Fruit fly (Drosophila melanogaster): ENCODE results near the gene CG3168.

CG3168 gene

DNA sequence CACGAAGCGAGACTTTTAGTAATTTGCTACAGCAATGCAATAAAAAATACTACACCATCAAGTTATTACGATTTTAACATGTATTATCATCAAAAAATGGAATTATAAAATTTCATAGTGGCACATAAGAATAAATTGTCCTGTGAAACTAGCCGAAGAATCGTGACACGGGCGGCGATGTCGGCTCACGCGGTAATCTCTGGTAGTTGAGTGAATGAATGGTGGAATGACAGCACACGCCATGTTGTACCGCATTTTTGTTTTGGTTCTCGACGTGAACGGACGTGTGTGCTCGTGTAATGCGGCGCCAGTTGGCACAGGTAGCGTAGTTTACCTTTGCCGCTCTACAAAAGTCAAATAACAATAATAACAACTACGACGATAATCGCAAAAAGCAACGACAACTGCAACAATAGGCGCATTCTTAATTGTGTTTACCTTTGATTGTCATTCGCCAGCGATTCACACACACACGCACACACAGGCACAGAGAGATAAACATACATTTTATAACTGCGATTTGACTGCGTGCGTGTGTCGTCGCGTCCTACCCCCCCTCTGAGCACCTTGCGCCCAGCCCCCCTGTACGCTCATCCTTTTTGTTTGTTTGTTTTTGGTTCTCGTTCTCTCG lies 40.4 kb downstream of the CG3168 start, which contains the start of gene CG14441 (continued):
- no peak for TF ChIP-seq Awh (GFP tag; IDR thresholded peaks at IDR 0.05)
- TF ChIP-seq gt (GFP tag; IDR thresholded peaks at IDR 0.05), result no peak
- no peak for TF ChIP-seq pros (GFP tag; optimal IDR thresholded peaks at IDR 0.05)
- TF ChIP-seq Nf-YC (tag; optimal IDR thresholded peaks at IDR 0.05), result peak; percentile 60
- TF ChIP-seq Poxn (GFP tag; IDR thresholded peaks at IDR 0.05), result no peak
- TF ChIP-seq Max (GFP tag; optimal IDR thresholded peaks at IDR 0.05), result peak; percentile 43
- TF ChIP-seq CG12942 (GFP tag; optimal IDR thresholded peaks at IDR 0.05), result no peak
- TF ChIP-seq CG10274 (GFP tag; optimal IDR thresholded peaks at IDR 0.05), result no peak
- TF ChIP-seq jigr1 (GFP tag; IDR thresholded peaks at IDR 0.05), result no peak
- peak; percentile 78 for TF ChIP-seq B-H2 (GFP tag; optimal IDR thresholded peaks at IDR 0.05)
- TF ChIP-seq NC2α (GFP tag; optimal IDR thresholded peaks at IDR 0.05), result peak; percentile 37
- TF ChIP-seq CG8924 (tag; optimal IDR thresholded peaks at IDR 0.05), result peak; percentile 73
- no peak for TF ChIP-seq zen (tag; optimal IDR thresholded peaks at IDR 0.05)
- no peak for TF ChIP-seq CG4282 (GFP tag; optimal IDR thresholded peaks at IDR 0.05)
- peak; percentile 56 for TF ChIP-seq Sox100B (GFP tag; optimal IDR thresholded peaks at IDR 0.05)
- TF ChIP-seq zfh2 (GFP tag; optimal IDR thresholded peaks at IDR 0.05), result no peak
- TF ChIP-seq org-1 (GFP tag; optimal IDR thresholded peaks at IDR 0.05), result peak; percentile 30
- peak in 1 of 2 experiments; percentile 44 for TF ChIP-seq insv (GFP tag; optimal IDR thresholded peaks at IDR 0.05)
- no peak for TF ChIP-seq crc (GFP tag; optimal IDR thresholded peaks at IDR 0.05)
- no peak for TF ChIP-seq Elba2 (GFP tag; optimal IDR thresholded peaks at IDR 0.05)
- TF ChIP-seq trem (tag; optimal IDR thresholded peaks at IDR 0.05), result no peak
- TF ChIP-seq CG9876 (GFP tag; optimal IDR thresholded peaks at IDR 0.05), result peak; percentile 19
- peak; percentile 19 for TF ChIP-seq salm (tag; optimal IDR thresholded peaks at IDR 0.05)
- peak; percentile 12 for TF ChIP-seq CoRest (tag; optimal IDR thresholded peaks at IDR 0.05)
- TF ChIP-seq Scr (GFP tag; IDR thresholded peaks at IDR 0.05; ENCODE audit: partially characterized antibody), result peak; percentile 99
- TF ChIP-seq jumu (GFP tag; optimal IDR thresholded peaks at IDR 0.05), result peak; percentile 12
- TF ChIP-seq vfl (GFP tag; optimal IDR thresholded peaks at IDR 0.05), result peak; percentile 34
- TF ChIP-seq CG6254 (GFP tag; optimal IDR thresholded peaks at IDR 0.05), result peak; percentile 34
- peak; percentile 62 for TF ChIP-seq CG2678 (tag; optimal IDR thresholded peaks at IDR 0.05)
- no peak for TF ChIP-seq Tbp (GFP tag; optimal IDR thresholded peaks at IDR 0.05)
- peak; percentile 41 for TF ChIP-seq CG12744 (GFP tag; optimal IDR thresholded peaks at IDR 0.05)
- no peak for TF ChIP-seq Dip2 (GFP tag; IDR thresholded peaks at IDR 0.05)
- TF ChIP-seq Kr (GFP tag; optimal IDR thresholded peaks at IDR 0.05), result no peak
- peak; percentile 17 for TF ChIP-seq NK7.1 (GFP tag; optimal IDR thresholded peaks at IDR 0.05)
- peak; percentile 65 for TF ChIP-seq grau (tag; optimal IDR thresholded peaks at IDR 0.05)
- peak; percentile 41 for TF ChIP-seq MTF-1 (GFP tag; optimal IDR thresholded peaks at IDR 0.05; ENCODE audit: borderline replicate concordance)
- TF ChIP-seq maf-S (GFP tag; optimal IDR thresholded peaks at IDR 0.05), result no peak
- TF ChIP-seq ewg (GFP tag; optimal IDR thresholded peaks at IDR 0.05), result no peak
- TF ChIP-seq CG33557 (GFP tag; optimal IDR thresholded peaks at IDR 0.05), result peak; percentile 39
- peak; percentile 71 for TF ChIP-seq gro (GFP tag; optimal IDR thresholded peaks at IDR 0.05)
- TF ChIP-seq eyg (GFP tag; optimal IDR thresholded peaks at IDR 0.05), result no peak
- peak; percentile 51 for TF ChIP-seq CG12769 (tag; optimal IDR thresholded peaks at IDR 0.05)
- peak; percentile 25 for TF ChIP-seq gcm (GFP tag; optimal IDR thresholded peaks at IDR 0.05)
- peak; percentile 93 for TF ChIP-seq p53 (GFP tag; optimal IDR thresholded peaks at IDR 0.05)
- TF ChIP-seq CG11398 (GFP tag; optimal IDR thresholded peaks at IDR 0.05), result peak; percentile 56
- TF ChIP-seq exex (tag; optimal IDR thresholded peaks at IDR 0.05), result peak; percentile 49
- TF ChIP-seq Sox102F (GFP tag; optimal IDR thresholded peaks at IDR 0.05), result no peak
- peak; percentile 25 for TF ChIP-seq CHES-1-like (GFP tag; optimal IDR thresholded peaks at IDR 0.05)
- no peak for TF ChIP-seq Sin3A (optimal IDR thresholded peaks at IDR 0.05)
- TF ChIP-seq wek (GFP tag; optimal IDR thresholded peaks at IDR 0.05), result peak; percentile 5
- peak; percentile 63 for TF ChIP-seq cwo (GFP tag; optimal IDR thresholded peaks at IDR 0.05)

Data from whole organism, embryonic.